Fruit fly (Drosophila melanogaster): Measurements from ENCODE around the gene Sod1.
A peak's percentile ranks its signal among the peaks of the same experiment; 100 is the strongest.

Sod1 gene

dm6 chr3L:11119901-11120418 lies 6.4 kb upstream of the Sod1 start (continued):
- TF ChIP-seq cg (GFP tag; optimal IDR thresholded peaks at IDR 0.05): peak; percentile 98
- peak; percentile 79 for TF ChIP-seq CG4328 (GFP tag; optimal IDR thresholded peaks at IDR 0.05)
- peak; percentile 59; the same call in 1 of the 2 replicates for TF ChIP-seq Atf6 (GFP tag; IDR thresholded peaks at IDR 0.05)
- no peak for TF ChIP-seq gem (tag; optimal IDR thresholded peaks at IDR 0.05)
- TF ChIP-seq usp (GFP tag; optimal IDR thresholded peaks at IDR 0.05): no peak
- peak; percentile 57 for TF ChIP-seq CG1233 (GFP tag; optimal IDR thresholded peaks at IDR 0.05)
- TF ChIP-seq Bdp1 (GFP tag; optimal IDR thresholded peaks at IDR 0.05): no peak
- TF ChIP-seq zfh1 (GFP tag; IDR thresholded peaks at IDR 0.05): 0 out of 3 replicates have a peak, but pooled peaks have one; percentile 18
- TF ChIP-seq jing (GFP tag; optimal IDR thresholded peaks at IDR 0.05): no peak
- no peak for TF ChIP-seq CG11093 (GFP tag; IDR thresholded peaks at IDR 0.05)
- TF ChIP-seq CG12071 (GFP tag; optimal IDR thresholded peaks at IDR 0.05): peak; percentile 68
- peak in 1 of 2 experiments; percentile 62 for TF ChIP-seq insv (GFP tag; optimal IDR thresholded peaks at IDR 0.05)
- no peak for TF ChIP-seq btn (GFP tag; optimal IDR thresholded peaks at IDR 0.05)
- no peak; the same call in 1 of the 2 replicates for TF ChIP-seq CG1024 (GFP tag; IDR thresholded peaks at IDR 0.05)
- no peak for TF ChIP-seq CG14014 (GFP tag; IDR thresholded peaks at IDR 0.05)
- peak; percentile 83 for TF ChIP-seq nerfin-1 (tag; optimal IDR thresholded peaks at IDR 0.05)
- peak; percentile 20 for TF ChIP-seq CG15514 (GFP tag; optimal IDR thresholded peaks at IDR 0.05)
- TF ChIP-seq CG10147 (GFP tag; optimal IDR thresholded peaks at IDR 0.05): peak; percentile 56
- TF ChIP-seq CG7357 (GFP tag; IDR thresholded peaks at IDR 0.05): no peak
- no peak for TF ChIP-seq br (optimal IDR thresholded peaks at IDR 0.05)
- TF ChIP-seq CG11398 (GFP tag; optimal IDR thresholded peaks at IDR 0.05): no peak
- TF ChIP-seq dmrt99B (tag; optimal IDR thresholded peaks at IDR 0.05): no peak
- TF ChIP-seq Lim3 (GFP tag; IDR thresholded peaks at IDR 0.05): no peak
- TF ChIP-seq CG15073 (GFP tag; optimal IDR thresholded peaks at IDR 0.05): no peak
- TF ChIP-seq gce (GFP tag; IDR thresholded peaks at IDR 0.05): no peak
- TF ChIP-seq toy (GFP tag; IDR thresholded peaks at IDR 0.05): no peak
- TF ChIP-seq CG7271 (tag; optimal IDR thresholded peaks at IDR 0.05): peak; percentile 33
- TF ChIP-seq Fer2 (tag; optimal IDR thresholded peaks at IDR 0.05): peak; percentile 14
- TF ChIP-seq Lpt (GFP tag; optimal IDR thresholded peaks at IDR 0.05): no peak
- TF ChIP-seq slp2 (GFP tag; optimal IDR thresholded peaks at IDR 0.05): no peak
- no peak for TF ChIP-seq CG11085 (GFP tag; IDR thresholded peaks at IDR 0.05)
- 0 out of 2 replicates have a peak, but pooled peaks have one; percentile 20 for TF ChIP-seq CG17328 (GFP tag; IDR thresholded peaks at IDR 0.05)
- TF ChIP-seq CG15696 (tag; optimal IDR thresholded peaks at IDR 0.05): peak; percentile 26
- TF ChIP-seq vnd (GFP tag; IDR thresholded peaks at IDR 0.05; ENCODE audit: partially characterized antibody): no peak
- TF ChIP-seq Usf (GFP tag; optimal IDR thresholded peaks at IDR 0.05): no peak
- no peak for TF ChIP-seq CG11560 (tag; IDR thresholded peaks at IDR 0.05)
- peak; percentile 18 for TF ChIP-seq CG11723 (GFP tag; optimal IDR thresholded peaks at IDR 0.05)
- no peak for TF ChIP-seq ham (GFP tag; IDR thresholded peaks at IDR 0.05)
- peak; percentile 77 for TF ChIP-seq CG15479 (GFP tag; optimal IDR thresholded peaks at IDR 0.05)
- peak; percentile 27 for TF ChIP-seq CHES-1-like (GFP tag; optimal IDR thresholded peaks at IDR 0.05)
- peak; percentile 64 for TF ChIP-seq Med (GFP tag)
- no peak for TF ChIP-seq bsh (GFP tag; optimal IDR thresholded peaks at IDR 0.05)
- TF ChIP-seq CG1647 (GFP tag; optimal IDR thresholded peaks at IDR 0.05): no peak
- no peak for TF ChIP-seq CG16779 (GFP tag; IDR thresholded peaks at IDR 0.05)
- no peak for TF ChIP-seq ken (GFP tag; IDR thresholded peaks at IDR 0.05)
- TF ChIP-seq CG17568 (GFP tag; optimal IDR thresholded peaks at IDR 0.05): peak; percentile 22
- no peak for TF ChIP-seq CG9609 (GFP tag; optimal IDR thresholded peaks at IDR 0.05)
- TF ChIP-seq wdn (GFP tag; IDR thresholded peaks at IDR 0.05): no peak
- no peak for TF ChIP-seq Sry-β (GFP tag; optimal IDR thresholded peaks at IDR 0.05)
- TF ChIP-seq Hr3 (GFP tag; optimal IDR thresholded peaks at IDR 0.05): no peak
- TF ChIP-seq jumu (GFP tag; optimal IDR thresholded peaks at IDR 0.05): peak; percentile 14
- no peak for TF ChIP-seq Jarid2 (GFP tag; optimal IDR thresholded peaks at IDR 0.05)

Measured in whole organism, embryonic.